Fruit fly (Drosophila melanogaster) whole organism, prepupa: ENCODE results near the gene Pura.

Experiments used
- CG3032 ChIP-seq: fragments of 200-800 bp; optimal IDR thresholded peaks from 2 replicates; lab custom pipeline; 2019; ENCODE audit warnings: missing biosample characterization, mild to moderate bottlenecking, missing genetic modification characterization, moderate library complexity
- CG6276 ChIP-seq: fragments of 200-800 bp; sonication (Bioruptor generic); optimal IDR thresholded peaks from 2 replicates; lab custom pipeline; 2017; ENCODE audit warnings: missing biosample characterization, mild to moderate bottlenecking, missing genetic modification characterization
- ss ChIP-seq, 2 experiments: fragments of 200-800 bp; sonication (Bioruptor generic); optimal IDR thresholded peaks; 2 replicates in 1 of 2; 3 replicates in 1 of 2; lab custom pipeline; 2017 to 2018; ENCODE audit warnings: mild to moderate bottlenecking in 2 of 2, missing biosample characterization in 2 of 2, missing genetic modification characterization in 2 of 2, moderate library complexity in 1 of 2

DNA sequence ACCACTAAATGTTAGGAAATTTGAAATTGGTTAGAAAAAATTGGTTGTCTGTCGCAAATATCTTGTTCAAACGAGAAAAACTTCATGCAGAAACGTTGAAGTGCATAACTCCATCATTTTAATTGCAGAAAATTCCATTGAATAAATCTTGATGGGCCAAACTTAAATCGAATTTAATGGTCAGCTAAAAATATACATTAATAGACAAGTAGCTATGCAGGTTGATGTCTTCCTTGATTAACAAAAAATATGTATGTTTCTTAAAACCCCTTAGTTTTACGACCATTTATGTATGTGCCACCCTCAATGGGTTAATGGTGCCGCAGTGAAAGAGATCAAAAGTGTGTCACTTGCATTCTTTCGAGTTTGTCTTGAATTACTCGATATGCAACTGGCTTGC lies 19.9 kb upstream of the Pura start:
- TF ChIP-seq CG6276 (GFP tag; lab: Kevin White, UChicago) (no peak), CG3032 (tag; lab: Kevin White, UChicago) (no peak), ss (GFP tag; optimal IDR thresholded peaks at IDR 0.05; lab: Kevin White, UChicago) (no peak)
